Fruit fly (Drosophila melanogaster): Measurements from ENCODE around the gene TfIIEbeta.

The TfIIEbeta gene

dm6 chr3L:4269208-4269607, 17.6 kb upstream of the TfIIEbeta start:
- TF ChIP-seq CG12605 (GFP tag; IDR thresholded peaks at IDR 0.05) = no peak
- no peak for TF ChIP-seq CG13204 (GFP tag; optimal IDR thresholded peaks at IDR 0.05)
- TF ChIP-seq Pif1A (GFP tag; optimal IDR thresholded peaks at IDR 0.05) = no peak
- no peak for TF ChIP-seq Ets98B (GFP tag; IDR thresholded peaks at IDR 0.05)
- TF ChIP-seq Pif1B (GFP tag; optimal IDR thresholded peaks at IDR 0.05) = no peak
- TF ChIP-seq D1 (tag; optimal IDR thresholded peaks at IDR 0.05) = no peak
- no peak for TF ChIP-seq CG4496 (GFP tag; IDR thresholded peaks at IDR 0.05)
- no peak for TF ChIP-seq rn (GFP tag; IDR thresholded peaks at IDR 0.05)
- TF ChIP-seq CG8301 (tag; optimal IDR thresholded peaks at IDR 0.05) = no peak

- peak; percentile 66 for TF ChIP-seq Pif1A (GFP tag; optimal IDR thresholded peaks at IDR 0.05)
- peak; percentile 81 for TF ChIP-seq CG9948 (tag; optimal IDR thresholded peaks at IDR 0.05)
- peak; percentile 81 for TF ChIP-seq CG8159 (tag; optimal IDR thresholded peaks at IDR 0.05)
- TF ChIP-seq CG34367 (tag; optimal IDR thresholded peaks at IDR 0.05) = peak; percentile 57
- TF ChIP-seq Snoo (tag; optimal IDR thresholded peaks at IDR 0.05) = peak; percentile 76
- TF ChIP-seq D1 (tag; optimal IDR thresholded peaks at IDR 0.05) = peak; percentile 66
- TF ChIP-seq CG15710 (tag; optimal IDR thresholded peaks at IDR 0.05) = peak; percentile 81
- 0 out of 3 replicates have a peak, but pooled peaks have one; percentile 24 for TF ChIP-seq fd96Ca (GFP tag; IDR thresholded peaks at IDR 0.05)
- no peak; the same call in 1 of the 2 replicates for TF ChIP-seq Ets98B (GFP tag; IDR thresholded peaks at IDR 0.05)
- peak; percentile 75 for TF ChIP-seq Pif1B (GFP tag; optimal IDR thresholded peaks at IDR 0.05)
- peak; percentile 52 for TF ChIP-seq gl (tag; optimal IDR thresholded peaks at IDR 0.05)
- TF ChIP-seq CG17806 (tag; optimal IDR thresholded peaks at IDR 0.05) = peak; percentile 76
- peak; percentile 78 for TF ChIP-seq CG12605 (GFP tag; IDR thresholded peaks at IDR 0.05)
- TF ChIP-seq CG13204 (GFP tag; optimal IDR thresholded peaks at IDR 0.05) = no peak
- peak; percentile 88 for TF ChIP-seq CG8301 (tag; optimal IDR thresholded peaks at IDR 0.05)
- TF ChIP-seq CG4496 (GFP tag; IDR thresholded peaks at IDR 0.05) = peak; percentile 67; the same call in 1 of the 3 replicates
- peak; percentile 63 for TF ChIP-seq CG32121 (GFP tag; IDR thresholded peaks at IDR 0.05)
- TF ChIP-seq rn (GFP tag; IDR thresholded peaks at IDR 0.05) = no peak
- peak; percentile 82 for TF ChIP-seq CG14655 (GFP tag; optimal IDR thresholded peaks at IDR 0.05)
- TF ChIP-seq CG10348 (GFP tag; IDR thresholded peaks at IDR 0.05) = no peak
- no peak for TF ChIP-seq EcR (GFP tag; optimal IDR thresholded peaks at IDR 0.05)
Observed at dm6 chr3L:4269920-4270319, 16.9 kb upstream of the TfIIEbeta start.

- no peak for TF ChIP-seq CG10348 (GFP tag; IDR thresholded peaks at IDR 0.05)
- peak; percentile 33 for TF ChIP-seq CG8159 (tag; optimal IDR thresholded peaks at IDR 0.05)
- peak; percentile 83 for TF ChIP-seq CG14655 (GFP tag; optimal IDR thresholded peaks at IDR 0.05)
- TF ChIP-seq CG17806 (tag; optimal IDR thresholded peaks at IDR 0.05) = peak; percentile 33
- peak; percentile 6 for TF ChIP-seq CG15710 (tag; optimal IDR thresholded peaks at IDR 0.05)
- TF ChIP-seq CG9948 (tag; optimal IDR thresholded peaks at IDR 0.05) = peak; percentile 53
- peak; percentile 51 for TF ChIP-seq EcR (GFP tag; optimal IDR thresholded peaks at IDR 0.05)
- peak; percentile 66 for TF ChIP-seq CG8301 (tag; optimal IDR thresholded peaks at IDR 0.05)
- 0 out of 3 replicates have a peak, but pooled peaks have one; percentile 25 for TF ChIP-seq CG4496 (GFP tag; IDR thresholded peaks at IDR 0.05)
- TF ChIP-seq D1 (tag; optimal IDR thresholded peaks at IDR 0.05) = peak; percentile 8
- no peak for TF ChIP-seq fd96Ca (GFP tag; IDR thresholded peaks at IDR 0.05)
- no peak for TF ChIP-seq CG13204 (GFP tag; optimal IDR thresholded peaks at IDR 0.05)
- no peak for TF ChIP-seq Snoo (tag; optimal IDR thresholded peaks at IDR 0.05)
Observed at dm6 chr3L:4270949-4271827, 15.7 kb upstream of the TfIIEbeta start.

dm6 chr3L:4272167-4272773, 14.6 kb upstream of the TfIIEbeta start:
- TF ChIP-seq Pif1B (GFP tag; optimal IDR thresholded peaks at IDR 0.05) = no peak
- TF ChIP-seq rn (GFP tag; IDR thresholded peaks at IDR 0.05) = no peak
- peak; percentile 91 for TF ChIP-seq EcR (GFP tag; optimal IDR thresholded peaks at IDR 0.05)
- TF ChIP-seq CG13204 (GFP tag; optimal IDR thresholded peaks at IDR 0.05) = no peak

DNA sequence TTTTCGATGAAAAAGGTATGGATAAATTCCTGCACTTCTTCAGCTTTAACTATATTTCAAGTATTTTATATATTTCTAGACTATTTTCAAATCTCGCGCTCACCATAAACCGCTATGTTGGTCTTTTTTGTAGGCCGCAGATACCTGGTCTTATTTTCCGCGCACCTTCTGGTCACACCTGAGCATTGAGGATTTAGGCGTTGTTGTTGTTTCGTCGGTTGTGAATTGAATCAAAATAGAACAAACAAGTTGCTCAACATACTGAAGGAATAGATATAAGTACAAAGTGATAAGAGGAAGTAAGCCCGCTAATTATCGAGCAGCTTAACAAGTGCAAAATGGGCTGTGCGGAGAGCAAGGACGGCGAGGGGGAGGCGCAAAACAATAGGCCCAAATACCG, 9.0 kb upstream of the TfIIEbeta start, which contains the start of gene Ctl1:
Gene Ctl1 (plus strand): TSS at position 167 of the 400 bp plus-strand sequence.
- TF ChIP-seq Pif1A (GFP tag; optimal IDR thresholded peaks at IDR 0.05) = no peak
- no peak for TF ChIP-seq CG32121 (GFP tag; IDR thresholded peaks at IDR 0.05)
- no peak for TF ChIP-seq CG4496 (GFP tag; IDR thresholded peaks at IDR 0.05)
- no peak for TF ChIP-seq CG13204 (GFP tag; optimal IDR thresholded peaks at IDR 0.05)
- no peak for TF ChIP-seq EcR (GFP tag; optimal IDR thresholded peaks at IDR 0.05)
- TF ChIP-seq CG8301 (tag; optimal IDR thresholded peaks at IDR 0.05) = no peak
- no peak for TF ChIP-seq CG8159 (tag; optimal IDR thresholded peaks at IDR 0.05)
- TF ChIP-seq fd96Ca (GFP tag; IDR thresholded peaks at IDR 0.05) = no peak
- TF ChIP-seq Snoo (tag; optimal IDR thresholded peaks at IDR 0.05) = no peak
- no peak for TF ChIP-seq Ets98B (GFP tag; IDR thresholded peaks at IDR 0.05)
- TF ChIP-seq Pif1B (GFP tag; optimal IDR thresholded peaks at IDR 0.05) = no peak
- TF ChIP-seq CG10348 (GFP tag; IDR thresholded peaks at IDR 0.05) = no peak
- TF ChIP-seq rn (GFP tag; IDR thresholded peaks at IDR 0.05) = no peak
- no peak for TF ChIP-seq CG34367 (tag; optimal IDR thresholded peaks at IDR 0.05)
- TF ChIP-seq gl (tag; optimal IDR thresholded peaks at IDR 0.05) = no peak
- TF ChIP-seq CG15710 (tag; optimal IDR thresholded peaks at IDR 0.05) = no peak
- TF ChIP-seq CG17806 (tag; optimal IDR thresholded peaks at IDR 0.05) = no peak
- TF ChIP-seq CG14655 (GFP tag; optimal IDR thresholded peaks at IDR 0.05) = no peak
- TF ChIP-seq CG12605 (GFP tag; IDR thresholded peaks at IDR 0.05) = no peak
